Worm (Caenorhabditis elegans) whole organism, L1 larva: ENCODE measurements around the gene F11C1.1.

Experiments
- aly-2 ChIP-seq: fragments of 150-350 bp; optimal IDR thresholded peaks from 2 replicates; lab custom pipeline; 2014; ENCODE audit warnings: missing biosample characterization, missing genetic modification characterization
- ama-1 ChIP-seq: fragments of 150-350 bp; optimal IDR thresholded peaks from 2 replicates; lab custom pipeline; 2014
- ceh-90 ChIP-seq: sonication (generic microtip); optimal IDR thresholded peaks from 2 replicates; lab custom pipeline; 2016; ENCODE audit warnings: missing genetic modification characterization, missing compliant biosample characterization
- ces-1 ChIP-seq: fragments of 150-350 bp; optimal IDR thresholded peaks from 2 replicates; lab custom pipeline; 2014; ENCODE audit warnings: missing biosample characterization, missing genetic modification reagents, missing genetic modification characterization
- egl-27 ChIP-seq, 2 experiments: fragments of 150-350 bp in 1 of 2; sonication (generic microtip); optimal IDR thresholded peaks; 3 replicates each; lab custom pipeline; 2017 to 2018; ENCODE audit warnings: missing biosample characterization in 2 of 2, missing genetic modification characterization in 2 of 2, missing genetic modification reagents in 2 of 2
- mab-9 ChIP-seq: fragments of 200-800 bp; sonication (Bioruptor generic); IDR thresholded peaks from 2 replicates; pipeline ENCODE4 v1.3.6; 2022; ENCODE audit warnings: missing genetic modification reagents, missing genetic modification characterization, missing compliant biosample characterization
- nhr-237 ChIP-seq: fragments of 150-350 bp; optimal IDR thresholded peaks from 2 replicates; lab custom pipeline; 2014; ENCODE audit warnings: missing biosample characterization, missing genetic modification characterization
- snpc-4 ChIP-seq: fragments of 150-350 bp; optimal IDR thresholded peaks from 2 replicates; lab custom pipeline; 2014; ENCODE audit warnings: missing biosample characterization, missing genetic modification characterization
- sptf-1 ChIP-seq: fragments of 150-350 bp; optimal IDR thresholded peaks from 2 replicates; lab custom pipeline; 2014; ENCODE audit warnings: missing biosample characterization, missing genetic modification characterization
- unc-130 ChIP-seq: fragments of 150-350 bp; optimal IDR thresholded peaks from 2 replicates; lab custom pipeline; 2017; ENCODE audit warnings: missing biosample characterization, missing genetic modification characterization, inconsistent platforms
- unc-98 ChIP-seq: fragments of 200-800 bp; sonication (Bioruptor generic); IDR thresholded peaks from 2 replicates; pipeline ENCODE4 v1.3.6; 2022; ENCODE audit warnings: missing genetic modification characterization, missing compliant biosample characterization
- zag-1 ChIP-seq: fragments of 150-350 bp; optimal IDR thresholded peaks from 2 replicates; lab custom pipeline; 2014; ENCODE audit warnings: missing biosample characterization, missing genetic modification characterization

- no peak for TF ChIP-seq zag-1 (tag; lab: Kevin White, UChicago)
- TF ChIP-seq aly-2 (tag; lab: Kevin White, UChicago) = no peak
- no peak for TF ChIP-seq egl-27 (tag; optimal IDR thresholded peaks at IDR 0.05; lab: Kevin White, UChicago)
- no peak for TF ChIP-seq snpc-4 (tag; lab: Kevin White, UChicago)
- no peak for TF ChIP-seq sptf-1 (tag; lab: Kevin White, UChicago)
- TF ChIP-seq unc-98 (GFP tag; lab: Robert Waterston, UW) = no peak
- no peak for TF ChIP-seq ces-1 (GFP tag; lab: Kevin White, UChicago)
- TF ChIP-seq nhr-237 = no peak
- no peak for TF ChIP-seq ama-1 (lab: Kevin White, UChicago)
- no peak for TF ChIP-seq mab-9 (GFP tag; lab: Robert Waterston, UW)
- no peak for TF ChIP-seq ceh-90 (tag; lab: Kevin White, UChicago)
- no peak for TF ChIP-seq unc-130 (tag; lab: Kevin White, UChicago)
These were observed 47.2 kb downstream of the F11C1.1 start, which contains the start of gene gmap-2 for ce11 chrX:12943166-12943565.
